Fruit fly (Drosophila melanogaster) whole organism, embryonic: ENCODE measurements around the gene CG34451.

ENCODE experiments used
- Ada2b ChIP-seq: fragments of 200-800 bp; sonication (Bioruptor generic); IDR thresholded peaks from 2 replicates; pipeline ENCODE4 v1.3.6; 2022; ENCODE audit warnings: missing biosample characterization, missing genetic modification characterization
- B-H1 ChIP-seq: fragments of 200-800 bp; sonication (Bioruptor generic); IDR thresholded peaks from 3 replicates; pipeline ENCODE4 v1.3.6; 2022; ENCODE audit warnings: missing biosample characterization, missing genetic modification characterization
- CG10959 ChIP-seq: fragments of 200-800 bp; sonication (Bioruptor generic); IDR thresholded peaks from 2 replicates; pipeline ENCODE4 v1.3.6; 2022; ENCODE audit warnings: missing biosample characterization, missing genetic modification characterization
- CG10979 ChIP-seq: fragments of 200-800 bp; sonication (Bioruptor generic); optimal IDR thresholded peaks from 2 replicates; lab custom pipeline; 2018; ENCODE audit warnings: missing biosample characterization, mild to moderate bottlenecking, missing genetic modification characterization, moderate library complexity
- CG11247 ChIP-seq: fragments of 200-800 bp; sonication (Bioruptor generic); IDR thresholded peaks from 2 replicates; pipeline ENCODE4 v1.3.6; 2022; ENCODE audit warnings: missing biosample characterization, missing genetic modification characterization
- CG12071 ChIP-seq: fragments of 200-800 bp; sonication (Bioruptor generic); optimal IDR thresholded peaks from 3 replicates; lab custom pipeline; 2018; ENCODE audit warnings: missing biosample characterization, mild to moderate bottlenecking, missing genetic modification characterization
- CG12391 ChIP-seq: fragments of 200-800 bp; sonication (Bioruptor generic); optimal IDR thresholded peaks from 3 replicates; lab custom pipeline; 2018; ENCODE audit warnings: missing biosample characterization, mild to moderate bottlenecking, missing genetic modification characterization, moderate library complexity
- CG12942 ChIP-seq: fragments of 200-800 bp; sonication (Bioruptor generic); optimal IDR thresholded peaks from 3 replicates; lab custom pipeline; 2016; ENCODE audit warnings: missing biosample characterization, missing genetic modification characterization
- CG13775 ChIP-seq: fragments of 200-800 bp; sonication (Bioruptor generic); optimal IDR thresholded peaks from 3 replicates; lab custom pipeline; 2017; ENCODE audit warnings: missing biosample characterization, mild to moderate bottlenecking, missing genetic modification characterization
- CG14050 ChIP-seq: fragments of 200-800 bp; sonication (Bioruptor generic); IDR thresholded peaks from 3 replicates; pipeline ENCODE4 v1.3.6; 2022; ENCODE audit warnings: missing biosample characterization, missing genetic modification characterization
- CG1832 ChIP-seq: fragments of 200-800 bp; sonication (Bioruptor generic); optimal IDR thresholded peaks from 2 replicates; lab custom pipeline; 2017; ENCODE audit warnings: missing biosample characterization, mild to moderate bottlenecking, missing genetic modification characterization, inconsistent platforms
- CG18764 ChIP-seq: fragments of 200-800 bp; sonication (Bioruptor generic); optimal IDR thresholded peaks from 3 replicates; lab custom pipeline; 2016; ENCODE audit warnings: missing biosample characterization, missing genetic modification characterization
- CG2712 ChIP-seq: fragments of 200-800 bp; optimal IDR thresholded peaks from 3 replicates; lab custom pipeline; 2019; ENCODE audit warnings: missing biosample characterization, mild to moderate bottlenecking, missing genetic modification characterization, moderate library complexity
- CG2875 ChIP-seq: fragments of 200-800 bp; sonication (Bioruptor generic); optimal IDR thresholded peaks from 2 replicates; lab custom pipeline; 2017; ENCODE audit warnings: missing biosample characterization, mild to moderate bottlenecking, missing genetic modification characterization, missing genetic modification reagents
- CG31224 ChIP-seq: fragments of 200-800 bp; sonication (Bioruptor generic); IDR thresholded peaks from 2 replicates; pipeline ENCODE4 v1.3.6; 2022; ENCODE audit warnings: missing biosample characterization, missing genetic modification characterization
- CG3847 ChIP-seq: fragments of 200-800 bp; sonication (Bioruptor generic); IDR thresholded peaks from 2 replicates; pipeline ENCODE4 v1.3.6; 2022; ENCODE audit warnings: missing biosample characterization, missing genetic modification characterization
- CG6683 ChIP-seq: fragments of 200-800 bp; sonication (Bioruptor generic); optimal IDR thresholded peaks from 2 replicates; lab custom pipeline; 2017; ENCODE audit warnings: missing biosample characterization, mild to moderate bottlenecking, missing genetic modification characterization, missing genetic modification reagents
- CG6813 ChIP-seq: fragments of 200-800 bp; sonication (Bioruptor generic); optimal IDR thresholded peaks from 2 replicates; lab custom pipeline; 2017; ENCODE audit warnings: missing biosample characterization, missing genetic modification characterization, mild to moderate bottlenecking, moderate library complexity, missing genetic modification reagents
- CG8089 ChIP-seq: fragments of 200-800 bp; sonication (Bioruptor generic); optimal IDR thresholded peaks from 3 replicates; lab custom pipeline; 2016; ENCODE audit warnings: missing biosample characterization, missing genetic modification characterization
- CG9727 ChIP-seq: fragments of 200-800 bp; sonication (Bioruptor generic); optimal IDR thresholded peaks from 3 replicates; lab custom pipeline; 2017; ENCODE audit warnings: missing biosample characterization, mild to moderate bottlenecking, missing genetic modification characterization
- CG9876 ChIP-seq: fragments of 200-800 bp; sonication (Bioruptor generic); optimal IDR thresholded peaks from 2 replicates; lab custom pipeline; 2016; ENCODE audit warnings: missing biosample characterization, missing genetic modification characterization
- CkIIα-i1 ChIP-seq: fragments of 200-800 bp; sonication (Bioruptor generic); IDR thresholded peaks from 2 replicates; pipeline ENCODE4 v1.3.6; 2022; ENCODE audit warnings: missing biosample characterization, missing genetic modification characterization
- Drgx ChIP-seq: fragments of 200-800 bp; sonication (Bioruptor generic); IDR thresholded peaks from 2 replicates; pipeline ENCODE4 v1.3.6; 2022; ENCODE audit warnings: missing biosample characterization, missing genetic modification characterization
- E2f2 ChIP-seq: fragments of 200-800 bp; sonication (Bioruptor generic); IDR thresholded peaks from 2 replicates; pipeline ENCODE4 v1.3.6; 2022; ENCODE audit warnings: missing biosample characterization, missing genetic modification characterization
- Elba2 ChIP-seq: fragments of 200-800 bp; sonication (Bioruptor generic); optimal IDR thresholded peaks from 3 replicates; lab custom pipeline; 2016; ENCODE audit warnings: missing biosample characterization, missing genetic modification characterization
- H2.0 ChIP-seq: fragments of 200-800 bp; sonication (Bioruptor generic); IDR thresholded peaks from 2 replicates; pipeline ENCODE4 v1.3.6; 2022; ENCODE audit warnings: missing biosample characterization, missing genetic modification characterization
- HLH54F ChIP-seq: fragments of 200-800 bp; sonication (Bioruptor generic); optimal IDR thresholded peaks from 3 replicates; lab custom pipeline; 2016; ENCODE audit warnings: missing biosample characterization, missing genetic modification characterization
- Kr ChIP-seq: fragments of 200-800 bp; sonication (Bioruptor generic); optimal IDR thresholded peaks from 2 replicates; lab custom pipeline; 2017; ENCODE audit warnings: missing biosample characterization, mild to moderate bottlenecking, missing genetic modification characterization
- Mes4 ChIP-seq: fragments of 200-800 bp; sonication (Bioruptor generic); optimal IDR thresholded peaks from 2 replicates; lab custom pipeline; 2016; ENCODE audit warnings: missing biosample characterization, missing genetic modification characterization
- Myb ChIP-seq: fragments of 200-800 bp; sonication (Bioruptor generic); optimal IDR thresholded peaks from 2 replicates; lab custom pipeline; 2016; ENCODE audit warnings: missing biosample characterization, missing genetic modification characterization
- NC2β ChIP-seq: fragments of 200-800 bp; sonication (Bioruptor generic); optimal IDR thresholded peaks from 2 replicates; lab custom pipeline; 2016; ENCODE audit warnings: missing biosample characterization, missing genetic modification characterization
- TFAM ChIP-seq: fragments of 200-800 bp; sonication (Bioruptor generic); optimal IDR thresholded peaks from 2 replicates; lab custom pipeline; 2017; ENCODE audit warnings: missing biosample characterization, missing genetic modification characterization, inconsistent platforms
- Tbp ChIP-seq: fragments of >200 bp; optimal IDR thresholded peaks from 2 replicates; lab custom pipeline; 2018; ENCODE audit warnings: missing biosample characterization, missing genetic modification characterization
- ac ChIP-seq: fragments of 200-800 bp; sonication (Bioruptor generic); optimal IDR thresholded peaks from 3 replicates; lab custom pipeline; 2017; ENCODE audit warnings: missing biosample characterization, mild to moderate bottlenecking, missing genetic modification characterization
- al ChIP-seq: fragments of 200-800 bp; sonication (Bioruptor generic); IDR thresholded peaks from 2 replicates; pipeline ENCODE4 v1.3.6; 2022; ENCODE audit warnings: missing biosample characterization, missing genetic modification characterization
- ci ChIP-seq: fragments of 200-800 bp; sonication (Bioruptor generic); IDR thresholded peaks from 3 replicates; pipeline ENCODE4 v1.3.6; 2022; ENCODE audit warnings: missing biosample characterization, missing genetic modification characterization
- corto ChIP-seq: fragments of 200-800 bp; sonication (Bioruptor generic); optimal IDR thresholded peaks from 2 replicates; lab custom pipeline; 2016; ENCODE audit warnings: missing biosample characterization, mild to moderate bottlenecking, missing genetic modification characterization, moderate library complexity
- crol ChIP-seq: fragments of 200-800 bp; sonication (Bioruptor generic); IDR thresholded peaks from 2 replicates; pipeline ENCODE4 v1.3.6; 2022; ENCODE audit warnings: missing biosample characterization, missing genetic modification characterization
- dan ChIP-seq: fragments of 200-800 bp; sonication (Bioruptor generic); IDR thresholded peaks from 2 replicates; pipeline ENCODE4 v1.3.6; 2022; ENCODE audit warnings: missing biosample characterization, missing genetic modification characterization
- dpn ChIP-seq, 2 experiments: fragments of 200-800 bp; sonication (Bioruptor generic); optimal IDR thresholded peaks; 3 replicates each; lab custom pipeline; 2016; ENCODE audit warnings: missing biosample characterization in 2 of 2, missing genetic modification characterization in 2 of 2
- emc ChIP-seq: fragments of 200-800 bp; sonication (Bioruptor generic); optimal IDR thresholded peaks from 2 replicates; lab custom pipeline; 2016; ENCODE audit warnings: missing biosample characterization, missing genetic modification characterization
- fd3F ChIP-seq: fragments of 200-800 bp; sonication (Bioruptor generic); optimal IDR thresholded peaks from 2 replicates; lab custom pipeline; 2018; ENCODE audit warnings: missing biosample characterization, mild to moderate bottlenecking, missing genetic modification characterization, moderate library complexity
- fd96Cb ChIP-seq: fragments of 200-800 bp; sonication (Bioruptor generic); optimal IDR thresholded peaks from 2 replicates; lab custom pipeline; 2018; ENCODE audit warnings: missing biosample characterization, mild to moderate bottlenecking, missing genetic modification characterization, moderate library complexity
- gsb-n ChIP-seq: fragments of 200-800 bp; sonication (Bioruptor generic); optimal IDR thresholded peaks from 3 replicates; lab custom pipeline; 2018; ENCODE audit warnings: missing biosample characterization, mild to moderate bottlenecking, missing genetic modification characterization
- jumu ChIP-seq: fragments of 200-800 bp; sonication (Bioruptor generic); optimal IDR thresholded peaks from 3 replicates; lab custom pipeline; 2016; ENCODE audit warnings: missing biosample characterization, missing genetic modification characterization
- ken ChIP-seq: fragments of 200-800 bp; sonication (Bioruptor generic); IDR thresholded peaks from 3 replicates; pipeline ENCODE4 v1.3.6; 2022; ENCODE audit warnings: missing biosample characterization, missing genetic modification characterization
- kni ChIP-seq: fragments of 200-800 bp; sonication (Bioruptor generic); optimal IDR thresholded peaks from 3 replicates; lab custom pipeline; 2017; ENCODE audit warnings: mild to moderate bottlenecking, missing biosample characterization, missing genetic modification reagents, missing genetic modification characterization
- lola ChIP-seq, 3 experiments: fragments of >200 bp in 2 of 3; fragments of 200-800 bp in 1 of 3; sonication (Bioruptor generic) in 1 of 3; optimal IDR thresholded peaks; 2 replicates each; lab custom pipeline; 2017 to 2019; ENCODE audit warnings: missing biosample characterization in 3 of 3, missing genetic modification characterization in 3 of 3, mild to moderate bottlenecking in 1 of 3, moderate library complexity in 1 of 3
- prd ChIP-seq, 3 experiments: fragments of >200 bp in 2 of 3; fragments of 200-800 bp in 1 of 3; sonication (Bioruptor generic) in 1 of 3; optimal IDR thresholded peaks in 2 of 3; IDR thresholded peaks in 1 of 3; 2 replicates in 2 of 3; 3 replicates in 1 of 3; pipeline versions ENCODE4 v1.3.6 to Lab custom; 2017 to 2022; ENCODE audit warnings: missing biosample characterization in 1 of 3, missing genetic modification characterization in 1 of 3
- toy ChIP-seq: fragments of 200-800 bp; sonication (Bioruptor generic); IDR thresholded peaks from 2 replicates; pipeline ENCODE4 v1.3.6; 2022; ENCODE audit warnings: missing biosample characterization, missing genetic modification characterization
- wor ChIP-seq: fragments of 200-800 bp; sonication (Bioruptor generic); IDR thresholded peaks from 2 replicates; pipeline ENCODE4 v1.3.6; 2022; ENCODE audit warnings: missing biosample characterization, missing genetic modification characterization
- zfh2 ChIP-seq: fragments of 200-800 bp; sonication (Bioruptor generic); optimal IDR thresholded peaks from 2 replicates; lab custom pipeline; 2016; ENCODE audit warnings: missing biosample characterization, missing genetic modification characterization

Gene CG34451

dm6 chr3L:15670455-15670854, 21.4 kb downstream of the CG34451 start (continued):
- TF ChIP-seq CG2712 (tag; lab: Kevin White, UChicago) (peak; percentile 74), crol (GFP tag; lab: Robert Waterston, UW) (no peak), CG9727 (GFP tag; lab: Kevin White, UChicago) (peak; percentile 81), CG3847 (GFP tag; lab: Robert Waterston, UW) (no peak), Myb (GFP tag; lab: Kevin White, UChicago) (no peak), ken (GFP tag; lab: Robert Waterston, UW) (no peak), CG11247 (no peak), E2f2 (GFP tag; lab: Robert Waterston, UW) (no peak), CG12942 (GFP tag; lab: Kevin White, UChicago) (no peak), CG9876 (GFP tag; lab: Kevin White, UChicago) (no peak), CG13775 (peak; percentile 35), fd3F (no peak), Drgx (GFP tag; lab: Robert Waterston, UW) (no peak), Ada2b (GFP tag; lab: Robert Waterston, UW) (no peak), CG6813 (GFP tag; lab: Kevin White, UChicago) (peak; percentile 25), CG18764 (GFP tag; lab: Kevin White, UChicago) (no peak), TFAM (GFP tag; lab: Kevin White, UChicago) (no peak), Kr (GFP tag; lab: Kevin White, UChicago) (no peak), CG12071 (GFP tag; lab: Kevin White, UChicago) (no peak), gsb-n (tag; lab: Kevin White, UChicago) (peak; percentile 19), fd96Cb (tag; lab: Kevin White, UChicago) (no peak), CG1832 (GFP tag; lab: Kevin White, UChicago) (no peak), Elba2 (GFP tag; lab: Kevin White, UChicago) (no peak), Tbp (no peak), HLH54F (GFP tag; lab: Kevin White, UChicago) (no peak), prd (optimal IDR thresholded peaks at IDR 0.05; lab: Kevin White, UChicago) (no peak), prd (GFP tag; IDR thresholded peaks at IDR 0.05; lab: Robert Waterston, UW) (peak; percentile 40; the same call in 1 of the 3 replicates), toy (GFP tag; lab: Robert Waterston, UW) (no peak), CkIIα-i1 (no peak), al (GFP tag; lab: Robert Waterston, UW) (no peak), CG31224 (no peak), dpn (GFP tag; optimal IDR thresholded peaks at IDR 0.05; lab: Kevin White, UChicago) (no peak), H2.0 (GFP tag; lab: Robert Waterston, UW) (no peak), CG10959 (GFP tag; lab: Robert Waterston, UW) (peak; percentile 48; the same call in 1 of the 2 replicates), CG14050 (GFP tag; lab: Robert Waterston, UW) (no peak), Mes4 (no peak), ac (peak; percentile 68), zfh2 (GFP tag; lab: Kevin White, UChicago) (no peak), emc (GFP tag; lab: Kevin White, UChicago) (no peak), lola (GFP tag; optimal IDR thresholded peaks at IDR 0.05; lab: Kevin White, UChicago) (peak in 1 of 3 experiments; percentile 86), kni (GFP tag; lab: Kevin White, UChicago) (no peak), jumu (GFP tag; lab: Kevin White, UChicago) (no peak), CG6683 (no peak), CG8089 (GFP tag; lab: Kevin White, UChicago) (no peak), CG2875 (GFP tag; lab: Kevin White, UChicago) (no peak), corto (GFP tag; lab: Kevin White, UChicago) (no peak), NC2β (GFP tag; lab: Kevin White, UChicago) (no peak), dan (GFP tag; lab: Robert Waterston, UW) (no peak), B-H1 (no peak), wor (GFP tag; lab: Robert Waterston, UW) (no peak), ci (GFP tag; lab: Robert Waterston, UW) (no peak), CG12391 (tag; lab: Kevin White, UChicago) (peak; percentile 54), CG10979 (tag; lab: Kevin White, UChicago) (peak; percentile 76)
